Fruit fly (Drosophila melanogaster) S2 (cell line): ENCODE measurements around the gene Sgp.
A peak's percentile ranks its signal among the peaks of the same experiment; 100 is the strongest.

Experiments used
- CG8478 ChIP-seq: fragments of >200 bp; optimal IDR thresholded peaks from 2 replicates; lab custom pipeline; 2018
- CTCF ChIP-seq, 2 experiments: fragments of >200 bp; optimal IDR thresholded peaks; 2 replicates each; lab custom pipeline; 2018

Sgp gene

dm6 chr2L:8541469-8542233 is 22.2 kb downstream of the Sgp start, which contains the start of gene Sema1a:
Gene Sema1a (plus strand): TSS chr2L:8542147.
- no peak for TF ChIP-seq CG8478 (lab: Kevin White, UChicago)
- peak in 1 of 2 experiments; percentile 36 for TF ChIP-seq CTCF (optimal IDR thresholded peaks at IDR 0.05; lab: Kevin White, UChicago)

dm6 chr2L:8542234-8542572 is 22.7 kb downstream of the Sgp start:
- TF ChIP-seq CG8478 (lab: Kevin White, UChicago): no peak
- TF ChIP-seq CTCF (optimal IDR thresholded peaks at IDR 0.05; lab: Kevin White, UChicago): no peak

dm6 chr2L:8542639-8543038 is 23.1 kb downstream of the Sgp start:
- TF ChIP-seq CG8478 (lab: Kevin White, UChicago): no peak
- TF ChIP-seq CTCF (optimal IDR thresholded peaks at IDR 0.05; lab: Kevin White, UChicago): no peak

dm6 chr2L:8543102-8543501 is 23.6 kb downstream of the Sgp start:
- no peak for TF ChIP-seq CG8478 (lab: Kevin White, UChicago)
- peak in 1 of 2 experiments; percentile 18 for TF ChIP-seq CTCF (optimal IDR thresholded peaks at IDR 0.05; lab: Kevin White, UChicago)

- no peak for TF ChIP-seq CTCF (optimal IDR thresholded peaks at IDR 0.05; lab: Kevin White, UChicago)
- no peak for TF ChIP-seq CG8478 (lab: Kevin White, UChicago)
These were observed 24.4 kb downstream of the Sgp start for dm6 chr2L:8543731-8544359.

dm6 chr2L:8544636-8545035 is 25.1 kb downstream of the Sgp start:
- TF ChIP-seq CTCF (optimal IDR thresholded peaks at IDR 0.05; lab: Kevin White, UChicago) (no peak), CG8478 (lab: Kevin White, UChicago) (no peak)

dm6 chr2L:8545393-8546100 is 26.1 kb downstream of the Sgp start:
- TF ChIP-seq CG8478 (lab: Kevin White, UChicago) (no peak), CTCF (optimal IDR thresholded peaks at IDR 0.05; lab: Kevin White, UChicago) (no peak)

dm6 chr2L:8548118-8548517 is 28.6 kb downstream of the Sgp start:
- TF ChIP-seq CG8478 (lab: Kevin White, UChicago) (no peak), CTCF (optimal IDR thresholded peaks at IDR 0.05; lab: Kevin White, UChicago) (no peak)

dm6 chr2L:8552472-8552871 is 33.0 kb downstream of the Sgp start:
- TF ChIP-seq CG8478 (lab: Kevin White, UChicago) (no peak), CTCF (optimal IDR thresholded peaks at IDR 0.05; lab: Kevin White, UChicago) (no peak)

dm6 chr2L:8553789-8554626 is 34.5 kb downstream of the Sgp start:
- TF ChIP-seq CG8478 (lab: Kevin White, UChicago) (no peak), CTCF (optimal IDR thresholded peaks at IDR 0.05; lab: Kevin White, UChicago) (no peak)

dm6 chr2L:8556207-8556606 is 36.7 kb downstream of the Sgp start:
- TF ChIP-seq CG8478 (lab: Kevin White, UChicago) (no peak), CTCF (optimal IDR thresholded peaks at IDR 0.05; lab: Kevin White, UChicago) (no peak)

- no peak for TF ChIP-seq CTCF (optimal IDR thresholded peaks at IDR 0.05; lab: Kevin White, UChicago)
- no peak for TF ChIP-seq CG8478 (lab: Kevin White, UChicago)
These were observed 51.0 kb downstream of the Sgp start for dm6 chr2L:8570408-8571072.
